Worm (Caenorhabditis elegans) whole organism, L4 larva: Measurements from ENCODE around the gene T03E6.8.

Experiments
- D1046.2 ChIP-seq: fragments of 200-800 bp; sonication (Bioruptor generic); IDR thresholded peaks from 2 replicates; pipeline ENCODE4 v1.3.6; 2022; ENCODE audit warnings: missing genetic modification characterization, missing compliant biosample characterization
- F26F4.8 ChIP-seq: fragments of 200-800 bp; sonication (Bioruptor generic); conservative IDR thresholded peaks from 2 replicates; pipeline ENCODE4 v1.3.6; 2022; ENCODE audit warnings: missing genetic modification characterization, missing compliant biosample characterization
- F49E8.2 ChIP-seq: sonication (generic microtip); optimal IDR thresholded peaks from 2 replicates; lab custom pipeline; 2016; ENCODE audit warnings: missing compliant biosample characterization, mild to moderate bottlenecking, missing genetic modification characterization, borderline replicate concordance
- R02D3.7 ChIP-seq: fragments of 150-350 bp; sonication (generic microtip); optimal IDR thresholded peaks from 3 replicates; lab custom pipeline; 2014; ENCODE audit warnings: missing biosample characterization, missing genetic modification characterization
- T20F7.1 ChIP-seq: fragments of 200-800 bp; sonication (Bioruptor generic); optimal IDR thresholded peaks from 2 replicates; lab custom pipeline; 2018; ENCODE audit warnings: mild to moderate bottlenecking, missing genetic modification characterization, missing compliant biosample characterization
- Y48G9A.11 ChIP-seq: fragments of 200-800 bp; sonication (Bioruptor generic); IDR thresholded peaks from 2 replicates; pipeline ENCODE4 v1.3.6; 2022; ENCODE audit warnings: missing genetic modification reagents, missing genetic modification characterization, missing compliant biosample characterization
- Y75B8A.6 ChIP-seq: fragments of 200-800 bp; sonication (Bioruptor generic); IDR thresholded peaks from 2 replicates; pipeline ENCODE4 v1.3.6; 2022; ENCODE audit warnings: missing genetic modification reagents, missing genetic modification characterization, missing compliant biosample characterization
- aha-1 ChIP-seq: fragments of 150-350 bp; peaks from one replicate; lab custom pipeline; 2014; ENCODE audit warnings: missing biosample characterization, missing genetic modification characterization
- ceh-20 ChIP-seq: fragments of 200-800 bp; sonication (Bioruptor generic); IDR thresholded peaks from 2 replicates; pipeline ENCODE4 v1.3.6; 2022; ENCODE audit warnings: missing genetic modification reagents, missing genetic modification characterization, missing compliant biosample characterization
- ceh-28 ChIP-seq: fragments of 150-350 bp; optimal IDR thresholded peaks from 2 replicates; lab custom pipeline; 2014; ENCODE audit warnings: missing biosample characterization, missing genetic modification reagents, missing genetic modification characterization
- ceh-62 ChIP-seq: sonication (generic microtip); optimal IDR thresholded peaks from 2 replicates; lab custom pipeline; 2017; ENCODE audit warnings: missing biosample characterization, missing genetic modification characterization
- ceh-82 ChIP-seq: sonication (generic microtip); optimal IDR thresholded peaks from 2 replicates; lab custom pipeline; 2017; ENCODE audit warnings: missing biosample characterization, missing genetic modification characterization
- ces-1 ChIP-seq: fragments of 150-350 bp; sonication (generic microtip); optimal IDR thresholded peaks from 4 replicates; lab custom pipeline; 2014; ENCODE audit warnings: missing biosample characterization, missing genetic modification reagents, missing genetic modification characterization
- ctbp-1 ChIP-seq: fragments of 200-800 bp; sonication (Bioruptor generic); IDR thresholded peaks from 2 replicates; pipeline ENCODE4 v1.3.6; 2022; ENCODE audit warnings: missing genetic modification reagents, missing genetic modification characterization, missing compliant biosample characterization
- daf-8 ChIP-seq: fragments of 200-800 bp; sonication (Bioruptor generic); IDR thresholded peaks from 2 replicates; pipeline ENCODE4 v1.3.6; 2022; ENCODE audit warnings: missing genetic modification characterization, missing compliant biosample characterization
- dmd-6 ChIP-seq: fragments of 200-800 bp; sonication (Bioruptor generic); IDR thresholded peaks from 2 replicates; pipeline ENCODE4 v1.3.6; 2022; ENCODE audit warnings: missing genetic modification reagents, missing genetic modification characterization, missing compliant biosample characterization
- dmd-8 ChIP-seq: fragments of 200-800 bp; sonication (Bioruptor generic); IDR thresholded peaks from 2 replicates; pipeline ENCODE4 v1.3.6; 2022; ENCODE audit warnings: missing genetic modification characterization, missing compliant biosample characterization
- dmd-9 ChIP-seq: fragments of 200-800 bp; sonication (Bioruptor generic); IDR thresholded peaks from 2 replicates; pipeline ENCODE4 v1.3.6; 2022; ENCODE audit warnings: missing genetic modification reagents, missing genetic modification characterization, missing compliant biosample characterization
- dpl-1 ChIP-seq: fragments of 150-350 bp; optimal IDR thresholded peaks from 2 replicates; lab custom pipeline; 2014; ENCODE audit warnings: missing biosample characterization, missing genetic modification reagents, missing genetic modification characterization
- duxl-1 ChIP-seq: sonication (generic microtip); optimal IDR thresholded peaks from 2 replicates; lab custom pipeline; 2016; ENCODE audit warnings: mild to moderate bottlenecking, missing genetic modification characterization, moderate library complexity, missing compliant biosample characterization; ENCODE audit not compliant: poor library complexity
- egl-27 ChIP-seq: sonication (generic microtip); optimal IDR thresholded peaks from 3 replicates; lab custom pipeline; 2017; ENCODE audit warnings: missing biosample characterization, missing genetic modification reagents, missing genetic modification characterization
- gei-8 ChIP-seq: fragments of 200-800 bp; sonication (Bioruptor generic); optimal IDR thresholded peaks from 2 replicates; lab custom pipeline; 2018; ENCODE audit warnings: mild to moderate bottlenecking, missing genetic modification characterization, missing compliant biosample characterization
- hlh-30 ChIP-seq: sonication (generic microtip); optimal IDR thresholded peaks from 2 replicates; lab custom pipeline; 2017; ENCODE audit warnings: antibody characterized with exemption, mild to moderate bottlenecking, missing genetic modification characterization, missing compliant biosample characterization; ENCODE audit not compliant: insufficient read depth
- lim-7 ChIP-seq: fragments of 200-800 bp; sonication (Bioruptor generic); IDR thresholded peaks from 2 replicates; pipeline ENCODE4 v1.3.6; 2022; ENCODE audit warnings: missing genetic modification characterization, missing compliant biosample characterization
- lin-1 ChIP-seq: fragments of 200-800 bp; sonication (Bioruptor generic); IDR thresholded peaks from 2 replicates; pipeline ENCODE4 v1.3.6; 2022; ENCODE audit warnings: missing genetic modification reagents, missing genetic modification characterization, missing compliant biosample characterization
- lin-29 ChIP-seq: fragments of 200-800 bp; sonication (Bioruptor generic); IDR thresholded peaks from 2 replicates; pipeline ENCODE4 v1.3.6; 2022; ENCODE audit warnings: missing genetic modification reagents, missing genetic modification characterization, missing compliant biosample characterization
- lin-38 ChIP-seq: fragments of 200-800 bp; sonication (Bioruptor generic); IDR thresholded peaks from 2 replicates; pipeline ENCODE4 v1.3.6; 2022; ENCODE audit warnings: missing genetic modification reagents, missing genetic modification characterization, missing compliant biosample characterization
- lin-39 ChIP-seq: fragments of 150-350 bp; optimal IDR thresholded peaks from 2 replicates; lab custom pipeline; 2014; ENCODE audit warnings: missing biosample characterization, missing genetic modification reagents, missing genetic modification characterization
- lir-3 ChIP-seq: sonication (generic microtip); optimal IDR thresholded peaks from 2 replicates; lab custom pipeline; 2016; ENCODE audit warnings: mild to moderate bottlenecking, missing genetic modification characterization, missing compliant biosample characterization
- madf-5 ChIP-seq, 2 experiments: fragments of 200-800 bp; sonication (Bioruptor generic); IDR thresholded peaks; 2 replicates each; pipeline ENCODE4 v1.3.6; 2022; ENCODE audit warnings: missing compliant biosample characterization in 2 of 2, missing genetic modification characterization in 2 of 2
- mep-1 ChIP-seq: fragments of 150-350 bp; sonication (generic microtip); optimal IDR thresholded peaks from 3 replicates; lab custom pipeline; 2014; ENCODE audit warnings: missing biosample characterization, missing genetic modification characterization
- mxl-3 ChIP-seq: fragments of 200-800 bp; sonication (Bioruptor generic); optimal IDR thresholded peaks from 2 replicates; lab custom pipeline; 2018; ENCODE audit warnings: mild to moderate bottlenecking, missing genetic modification characterization, missing compliant biosample characterization
- nhr-10 ChIP-seq: fragments of 150-350 bp; optimal IDR thresholded peaks from 2 replicates; lab custom pipeline; 2014; ENCODE audit warnings: missing biosample characterization, missing genetic modification characterization
- nhr-102 ChIP-seq: sonication (generic microtip); optimal IDR thresholded peaks from 2 replicates; lab custom pipeline; 2016; ENCODE audit warnings: mild to moderate bottlenecking, missing genetic modification characterization, moderate library complexity, missing compliant biosample characterization
- nhr-11 ChIP-seq: fragments of 150-350 bp; optimal IDR thresholded peaks from 2 replicates; lab custom pipeline; 2014; ENCODE audit warnings: missing biosample characterization, missing genetic modification characterization
- nhr-237 ChIP-seq: sonication (generic microtip); optimal IDR thresholded peaks from 2 replicates; lab custom pipeline; 2017; ENCODE audit warnings: missing biosample characterization, missing genetic modification characterization
- nhr-25 ChIP-seq: sonication (generic microtip); optimal IDR thresholded peaks from 2 replicates; lab custom pipeline; 2017; ENCODE audit warnings: missing genetic modification characterization, mild to moderate bottlenecking, missing compliant biosample characterization, antibody characterized with exemption, moderate library complexity, borderline replicate concordance; ENCODE audit not compliant: insufficient read depth
- nhr-42 ChIP-seq: fragments of 200-800 bp; sonication (Bioruptor generic); IDR thresholded peaks from 2 replicates; pipeline ENCODE4 v1.3.6; 2022; ENCODE audit warnings: missing genetic modification characterization, missing compliant biosample characterization
- pha-4 ChIP-seq, 2 experiments: fragments of 150-350 bp in 1 of 2; fragments of 200-800 bp in 1 of 2; sonication (Bioruptor generic) in 1 of 2; IDR thresholded peaks in 1 of 2; optimal IDR thresholded peaks in 1 of 2; 2 replicates each; pipeline versions ENCODE4 v1.3.6 to Lab custom; 2014 to 2022; ENCODE audit warnings: missing genetic modification characterization in 2 of 2, missing genetic modification reagents in 2 of 2, missing biosample characterization in 1 of 2, missing compliant biosample characterization in 1 of 2
- saeg-2 ChIP-seq: fragments of 200-800 bp; sonication (Bioruptor generic); IDR thresholded peaks from 2 replicates; pipeline ENCODE4 v1.3.6; 2022; ENCODE audit warnings: missing genetic modification reagents, missing genetic modification characterization, missing compliant biosample characterization
- set-16 ChIP-seq: fragments of 200-800 bp; sonication (Bioruptor generic); IDR thresholded peaks from 2 replicates; pipeline ENCODE4 v1.3.6; 2022; ENCODE audit warnings: missing genetic modification reagents, missing genetic modification characterization, missing compliant biosample characterization
- skn-1 ChIP-seq: fragments of 150-350 bp; optimal IDR thresholded peaks from 2 replicates; lab custom pipeline; 2014; ENCODE audit warnings: missing biosample characterization, missing genetic modification characterization
- snpc-4 ChIP-seq: fragments of 150-350 bp; optimal IDR thresholded peaks from 2 replicates; lab custom pipeline; 2014; ENCODE audit warnings: missing biosample characterization, missing genetic modification characterization
- spr-1 ChIP-seq: sonication (generic microtip); optimal IDR thresholded peaks from 2 replicates; lab custom pipeline; 2016; ENCODE audit warnings: mild to moderate bottlenecking, missing genetic modification characterization, missing compliant biosample characterization
- spr-3 ChIP-seq: fragments of 200-800 bp; sonication (Bioruptor generic); optimal IDR thresholded peaks from 2 replicates; lab custom pipeline; 2018; ENCODE audit warnings: mild to moderate bottlenecking, missing genetic modification characterization, missing compliant biosample characterization
- unc-62 ChIP-seq, 3 experiments: fragments of 150-350 bp in 1 of 3; sonication (generic microtip); optimal IDR thresholded peaks in 2 of 3; peaks in 1 of 3; 1 replicate in 1 of 3; 2 replicates in 2 of 3; lab custom pipeline; 2014 to 2017; ENCODE audit warnings: missing biosample characterization in 3 of 3, missing genetic modification characterization in 3 of 3, missing genetic modification reagents in 3 of 3, missing genotype in 1 of 3
- zag-1 ChIP-seq: fragments of 150-350 bp; optimal IDR thresholded peaks from 2 replicates; lab custom pipeline; 2014; ENCODE audit warnings: missing biosample characterization, missing genetic modification characterization
- zfp-2 ChIP-seq: sonication (generic microtip); optimal IDR thresholded peaks from 2 replicates; lab custom pipeline; 2016; ENCODE audit warnings: mild to moderate bottlenecking, missing genetic modification characterization, missing compliant biosample characterization

Gene T03E6.8

DNA sequence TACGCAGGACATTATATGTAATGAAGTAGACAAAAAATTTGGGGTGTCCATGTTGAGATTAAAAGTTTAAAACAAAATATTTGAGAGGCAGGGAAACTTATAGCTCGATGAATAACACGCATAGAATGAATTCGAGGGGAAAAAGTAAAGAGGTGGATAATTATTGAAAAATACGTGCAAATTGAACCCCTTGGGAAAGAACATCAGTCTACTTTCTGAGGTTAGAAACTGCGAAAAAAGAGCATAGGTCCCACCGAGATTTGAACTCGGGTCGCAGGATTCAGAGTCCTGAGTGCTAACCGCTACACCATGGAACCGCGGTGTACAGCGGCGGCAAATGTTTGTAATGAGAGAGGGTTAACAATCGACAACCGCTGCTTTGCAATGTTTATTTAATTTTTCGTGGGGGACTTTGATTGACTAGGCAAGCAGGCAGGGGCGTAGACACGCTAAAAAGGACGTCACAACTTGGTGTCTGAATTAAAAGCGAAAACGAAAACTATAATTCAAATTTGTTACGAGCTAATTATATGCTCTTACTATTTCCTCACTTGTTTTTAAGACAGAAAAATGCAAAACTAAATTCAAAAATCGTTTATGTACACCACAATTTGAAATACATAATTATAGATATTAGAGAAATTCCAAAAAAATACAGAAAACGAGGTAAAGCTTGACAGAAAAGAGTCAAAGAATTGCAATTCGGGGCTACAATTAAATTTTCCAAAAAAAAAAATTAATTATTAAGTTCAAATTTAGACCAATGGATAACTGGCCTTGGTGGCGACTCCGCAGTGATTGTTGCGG, 10.8 kb downstream of the T03E6.8 start, which contains the start of gene srh-269 (continued):
- peak; percentile 59 for TF ChIP-seq mxl-3 (GFP tag; lab: Kevin White, UChicago)
- peak; percentile 84 for TF ChIP-seq duxl-1 (tag; lab: Kevin White, UChicago)
- peak; percentile 93 for TF ChIP-seq Y75B8A.6
- TF ChIP-seq F26F4.8, result peak; percentile 86
- TF ChIP-seq snpc-4 (tag; lab: Kevin White, UChicago), result no peak
- TF ChIP-seq nhr-11 (tag; lab: Kevin White, UChicago), result peak; percentile 69
- TF ChIP-seq nhr-237 (tag; lab: Kevin White, UChicago), result no peak
- TF ChIP-seq dmd-8, result peak; percentile 92
- peak; percentile 69 for TF ChIP-seq spr-3 (GFP tag; lab: Kevin White, UChicago)
- peak; percentile 93 for TF ChIP-seq lim-7 (GFP tag; lab: Robert Waterston, UW)
- no peak for TF ChIP-seq egl-27 (tag; lab: Kevin White, UChicago)
- TF ChIP-seq dmd-6 (GFP tag; lab: Robert Waterston, UW), result peak; percentile 69
- TF ChIP-seq nhr-25 (tag; lab: Kevin White, UChicago), result no peak
- TF ChIP-seq saeg-2 (GFP tag; lab: Robert Waterston, UW), result peak; percentile 65; the same call in 1 of the 2 replicates
- no peak for TF ChIP-seq skn-1 (tag; lab: Kevin White, UChicago)
- peak; percentile 86 for TF ChIP-seq ceh-20 (GFP tag; lab: Robert Waterston, UW)
- peak; percentile 17 for TF ChIP-seq hlh-30 (tag; lab: Kevin White, UChicago)
- TF ChIP-seq set-16 (GFP tag; lab: Robert Waterston, UW), result peak; percentile 37; the same call in 1 of the 2 replicates
- peak; percentile 41 for TF ChIP-seq F49E8.2 (tag; lab: Kevin White, UChicago)
- peak; percentile 25 for TF ChIP-seq lir-3
- no peak for TF ChIP-seq ces-1 (GFP tag; lab: Kevin White, UChicago)
- TF ChIP-seq dmd-9 (GFP tag; lab: Robert Waterston, UW), result peak; percentile 61; the same call in 1 of the 2 replicates
- TF ChIP-seq nhr-42 (GFP tag; lab: Robert Waterston, UW), result peak; percentile 83
- TF ChIP-seq daf-8, result 0 out of 2 replicates have a peak, but pooled peaks have one; percentile 37
- TF ChIP-seq D1046.2, result peak; percentile 87
- peak; percentile 83; the same call in 1 of the 2 replicates for TF ChIP-seq lin-1 (GFP tag; lab: Robert Waterston, UW)
- TF ChIP-seq T20F7.1 (GFP tag; lab: Kevin White, UChicago), result peak; percentile 50
- TF ChIP-seq pha-4 (GFP tag; IDR thresholded peaks at IDR 0.05; lab: Robert Waterston, UW), result peak; percentile 89
- no peak for TF ChIP-seq pha-4 (tag; optimal IDR thresholded peaks at IDR 0.05; lab: Kevin White, UChicago)
- TF ChIP-seq dpl-1, result peak; percentile 34
- no peak for TF ChIP-seq zfp-2 (tag; lab: Kevin White, UChicago)
- TF ChIP-seq aha-1 (tag; lab: Kevin White, UChicago), result peak; percentile 93
- TF ChIP-seq zag-1 (tag; lab: Kevin White, UChicago), result no peak
- TF ChIP-seq madf-5 (GFP tag; IDR thresholded peaks at IDR 0.05; lab: Robert Waterston, UW), result peak; percentile 62 to 75; a peak in 1 of 4 replicates
- no peak for TF ChIP-seq R02D3.7 (tag; lab: Kevin White, UChicago)
- no peak for TF ChIP-seq ceh-62 (tag; lab: Kevin White, UChicago)
- TF ChIP-seq gei-8, result peak; percentile 82
- TF ChIP-seq unc-62 (GFP tag; optimal IDR thresholded peaks at IDR 0.05 in 1 of 2; lab: Kevin White, UChicago), result no peak
- TF ChIP-seq unc-62 (tag; optimal IDR thresholded peaks at IDR 0.05; lab: Kevin White, UChicago), result no peak
- peak; percentile 80 for TF ChIP-seq ctbp-1
- TF ChIP-seq nhr-102 (tag; lab: Kevin White, UChicago), result peak; percentile 77
- peak; percentile 78 for TF ChIP-seq Y48G9A.11 (GFP tag; lab: Robert Waterston, UW)
- TF ChIP-seq nhr-10 (tag; lab: Kevin White, UChicago), result no peak
- TF ChIP-seq ceh-28 (tag; lab: Kevin White, UChicago), result no peak
- TF ChIP-seq lin-38 (GFP tag; lab: Robert Waterston, UW), result no peak
- peak; percentile 57 for TF ChIP-seq lin-29 (GFP tag; lab: Robert Waterston, UW)
- peak; percentile 34 for TF ChIP-seq mep-1 (tag; lab: Kevin White, UChicago)
- peak; percentile 75 for TF ChIP-seq spr-1
- TF ChIP-seq ceh-82 (tag; lab: Kevin White, UChicago), result no peak
- TF ChIP-seq lin-39, result no peak
